Fruit fly (Drosophila melanogaster) whole organism, prepupa: ENCODE data around the gene mad2.
A peak's percentile ranks its signal among the peaks of the same experiment; 100 is the strongest.

Experiments used
- Blimp-1 ChIP-seq: fragments of 200-800 bp; sonication (Bioruptor generic); optimal IDR thresholded peaks from 3 replicates; lab custom pipeline; 2017; ENCODE audit warnings: missing biosample characterization, missing genetic modification characterization, mild to moderate bottlenecking, moderate library complexity, missing genetic modification reagents
- CG10669 ChIP-seq: fragments of 200-800 bp; sonication (Bioruptor generic); optimal IDR thresholded peaks from 3 replicates; lab custom pipeline; 2018; ENCODE audit warnings: missing biosample characterization, mild to moderate bottlenecking, missing genetic modification characterization, moderate library complexity
- CG11294 ChIP-seq: fragments of 200-800 bp; sonication (Bioruptor generic); IDR thresholded peaks from 2 replicates; pipeline ENCODE4 v1.3.6; 2022; ENCODE audit warnings: missing biosample characterization, missing genetic modification characterization
- CG11762 ChIP-seq: fragments of 200-800 bp; sonication (Bioruptor generic); optimal IDR thresholded peaks from 3 replicates; lab custom pipeline; 2016; ENCODE audit warnings: missing biosample characterization, missing genetic modification characterization; ENCODE audit not compliant: insufficient read depth
- CG11902 ChIP-seq: fragments of 200-800 bp; sonication (Bioruptor generic); optimal IDR thresholded peaks from 3 replicates; lab custom pipeline; 2016; ENCODE audit warnings: missing biosample characterization, missing genetic modification characterization
- CG16779 ChIP-seq: fragments of 200-800 bp; sonication (Bioruptor generic); optimal IDR thresholded peaks from 3 replicates; lab custom pipeline; 2017; ENCODE audit warnings: missing biosample characterization, mild to moderate bottlenecking, missing genetic modification characterization
- CG3032 ChIP-seq: fragments of 200-800 bp; optimal IDR thresholded peaks from 2 replicates; lab custom pipeline; 2019; ENCODE audit warnings: missing biosample characterization, mild to moderate bottlenecking, missing genetic modification characterization, moderate library complexity
- CG32006 ChIP-seq: fragments of 200-800 bp; sonication (Bioruptor generic); optimal IDR thresholded peaks from 3 replicates; lab custom pipeline; 2017; ENCODE audit warnings: missing biosample characterization, mild to moderate bottlenecking, missing genetic modification characterization
- CG34406 ChIP-seq: fragments of 200-800 bp; sonication (Bioruptor generic); optimal IDR thresholded peaks from 3 replicates; lab custom pipeline; 2016; ENCODE audit warnings: missing biosample characterization, missing genetic modification characterization
- CG3919 ChIP-seq: fragments of 200-800 bp; sonication (Bioruptor generic); optimal IDR thresholded peaks from 3 replicates; lab custom pipeline; 2016; ENCODE audit warnings: missing biosample characterization, missing genetic modification characterization
- CG4318 ChIP-seq: fragments of 200-800 bp; sonication (Bioruptor generic); optimal IDR thresholded peaks from 3 replicates; lab custom pipeline; 2017; ENCODE audit warnings: missing biosample characterization, mild to moderate bottlenecking, missing genetic modification characterization
- CG6163 ChIP-seq: fragments of 200-800 bp; sonication (Bioruptor generic); IDR thresholded peaks from 3 replicates; pipeline ENCODE4 v1.3.6; 2022; ENCODE audit warnings: missing biosample characterization, missing genetic modification characterization
- CG6276 ChIP-seq: fragments of 200-800 bp; sonication (Bioruptor generic); optimal IDR thresholded peaks from 2 replicates; lab custom pipeline; 2017; ENCODE audit warnings: missing biosample characterization, mild to moderate bottlenecking, missing genetic modification characterization
- CG6792 ChIP-seq: fragments of 200-800 bp; sonication (Bioruptor generic); optimal IDR thresholded peaks from 3 replicates; lab custom pipeline; 2016; ENCODE audit warnings: missing biosample characterization, missing genetic modification characterization
- CG6854 ChIP-seq: fragments of 200-800 bp; sonication (Bioruptor generic); optimal IDR thresholded peaks from 2 replicates; lab custom pipeline; 2017; ENCODE audit warnings: missing biosample characterization, mild to moderate bottlenecking, missing genetic modification characterization
- CG7368 ChIP-seq: fragments of 200-800 bp; sonication (Bioruptor generic); optimal IDR thresholded peaks from 3 replicates; lab custom pipeline; 2016; ENCODE audit warnings: missing biosample characterization, missing genetic modification characterization
- CG8319 ChIP-seq: fragments of 200-800 bp; sonication (Bioruptor generic); optimal IDR thresholded peaks from 3 replicates; lab custom pipeline; 2016; ENCODE audit warnings: missing biosample characterization, missing genetic modification characterization
- CG8632 ChIP-seq: fragments of 200-800 bp; sonication (Bioruptor generic); optimal IDR thresholded peaks from 3 replicates; lab custom pipeline; 2016; ENCODE audit warnings: missing biosample characterization, missing genetic modification characterization
- Eip75B ChIP-seq: fragments of 200-800 bp; sonication (Bioruptor generic); optimal IDR thresholded peaks from 3 replicates; lab custom pipeline; 2016; ENCODE audit warnings: missing biosample characterization, missing genetic modification characterization
- Eip78C ChIP-seq: fragments of 200-800 bp; sonication (Bioruptor generic); peaks from one replicate; lab custom pipeline; 2016; ENCODE audit warnings: missing biosample characterization, missing genetic modification characterization
- Eip93F ChIP-seq: fragments of 200-800 bp; sonication (Bioruptor generic); optimal IDR thresholded peaks from 2 replicates; lab custom pipeline; 2016; ENCODE audit warnings: missing biosample characterization, mild to moderate bottlenecking, missing genetic modification characterization
- Ets96B ChIP-seq: fragments of 200-800 bp; optimal IDR thresholded peaks from 2 replicates; lab custom pipeline; 2019; ENCODE audit warnings: missing biosample characterization, mild to moderate bottlenecking, missing genetic modification characterization, moderate library complexity
- Gug ChIP-seq: fragments of 200-800 bp; sonication (Bioruptor generic); IDR thresholded peaks from 2 replicates; pipeline ENCODE4 v1.3.6; 2022; ENCODE audit warnings: missing biosample characterization, missing genetic modification characterization
- Hr38 ChIP-seq: sonication (Bioruptor generic); optimal IDR thresholded peaks from 2 replicates; lab custom pipeline; 2016; ENCODE audit warnings: missing biosample characterization, missing genetic modification characterization
- Hr39 ChIP-seq: fragments of 200-800 bp; sonication (Bioruptor generic); optimal IDR thresholded peaks from 2 replicates; lab custom pipeline; 2016; ENCODE audit warnings: missing biosample characterization, missing genetic modification characterization
- Hr4 ChIP-seq: fragments of 200-800 bp; sonication (Bioruptor generic); optimal IDR thresholded peaks from 3 replicates; lab custom pipeline; 2016; ENCODE audit warnings: missing biosample characterization, missing genetic modification characterization
- Lpt ChIP-seq: fragments of 200-800 bp; sonication (Bioruptor generic); optimal IDR thresholded peaks from 3 replicates; lab custom pipeline; 2016; ENCODE audit warnings: missing biosample characterization, missing genetic modification characterization
- Met ChIP-seq: fragments of 200-800 bp; sonication (Bioruptor generic); optimal IDR thresholded peaks from 3 replicates; lab custom pipeline; 2016; ENCODE audit warnings: missing biosample characterization, missing genetic modification characterization
- OdsH ChIP-seq: fragments of 200-800 bp; sonication (Bioruptor generic); optimal IDR thresholded peaks from 3 replicates; lab custom pipeline; 2016; ENCODE audit warnings: missing biosample characterization, missing genetic modification characterization
- Sox15 ChIP-seq: fragments of 200-800 bp; sonication (Bioruptor generic); optimal IDR thresholded peaks from 3 replicates; lab custom pipeline; 2016; ENCODE audit warnings: missing biosample characterization, missing genetic modification characterization
- achi ChIP-seq: fragments of 200-800 bp; sonication (Bioruptor generic); optimal IDR thresholded peaks from 3 replicates; lab custom pipeline; 2016; ENCODE audit warnings: missing biosample characterization, missing genetic modification characterization
- acj6 ChIP-seq: fragments of 200-800 bp; sonication (Bioruptor generic); optimal IDR thresholded peaks from 3 replicates; lab custom pipeline; 2016; ENCODE audit warnings: missing biosample characterization, missing genetic modification characterization
- cyc ChIP-seq: fragments of 200-800 bp; sonication (Bioruptor generic); optimal IDR thresholded peaks from 3 replicates; lab custom pipeline; 2016; ENCODE audit warnings: missing biosample characterization, missing genetic modification characterization
- dac ChIP-seq: fragments of 200-800 bp; sonication (Bioruptor generic); optimal IDR thresholded peaks from 2 replicates; lab custom pipeline; 2017; ENCODE audit warnings: missing biosample characterization, mild to moderate bottlenecking, missing genetic modification characterization
- dsx ChIP-seq: fragments of 200-800 bp; optimal IDR thresholded peaks from 3 replicates; lab custom pipeline; 2019; ENCODE audit warnings: missing biosample characterization, mild to moderate bottlenecking, missing genetic modification characterization, moderate library complexity; ENCODE audit not compliant: poor library complexity, severe bottlenecking
- eg ChIP-seq: fragments of 200-800 bp; sonication (Bioruptor generic); IDR thresholded peaks from 3 replicates; pipeline ENCODE4 v1.3.6; 2022; ENCODE audit warnings: missing biosample characterization, missing genetic modification characterization
- esn ChIP-seq: fragments of 200-800 bp; sonication (Bioruptor generic); optimal IDR thresholded peaks from 2 replicates; lab custom pipeline; 2016; ENCODE audit warnings: missing biosample characterization, mild to moderate bottlenecking, missing genetic modification characterization, moderate library complexity
- fd59A ChIP-seq: fragments of 200-800 bp; sonication (Bioruptor generic); optimal IDR thresholded peaks from 2 replicates; lab custom pipeline; 2017; ENCODE audit warnings: missing biosample characterization, mild to moderate bottlenecking, missing genetic modification characterization, missing genetic modification reagents
- lz ChIP-seq: fragments of 200-800 bp; sonication (Bioruptor generic); optimal IDR thresholded peaks from 3 replicates; lab custom pipeline; 2016; ENCODE audit warnings: missing biosample characterization, missing genetic modification characterization
- net ChIP-seq: fragments of 200-800 bp; sonication (Bioruptor generic); optimal IDR thresholded peaks from 3 replicates; lab custom pipeline; 2016; ENCODE audit warnings: missing biosample characterization, missing genetic modification characterization
- pdm3 ChIP-seq: fragments of 200-800 bp; sonication (Bioruptor generic); optimal IDR thresholded peaks from 3 replicates; lab custom pipeline; 2016; ENCODE audit warnings: missing biosample characterization, missing genetic modification characterization
- salr ChIP-seq, 2 experiments: fragments of 200-800 bp; sonication (Bioruptor generic); optimal IDR thresholded peaks; 3 replicates each; lab custom pipeline; 2016 to 2018; ENCODE audit warnings: missing biosample characterization in 2 of 2, missing genetic modification characterization in 2 of 2, mild to moderate bottlenecking in 1 of 2
- spab ChIP-seq: fragments of 200-800 bp; sonication (Bioruptor generic); optimal IDR thresholded peaks from 2 replicates; lab custom pipeline; 2017; ENCODE audit warnings: missing biosample characterization, mild to moderate bottlenecking, missing genetic modification characterization, missing genetic modification reagents
- ss ChIP-seq, 2 experiments: fragments of 200-800 bp; sonication (Bioruptor generic); optimal IDR thresholded peaks; 2 replicates in 1 of 2; 3 replicates in 1 of 2; lab custom pipeline; 2017 to 2018; ENCODE audit warnings: mild to moderate bottlenecking in 2 of 2, missing biosample characterization in 2 of 2, missing genetic modification characterization in 2 of 2, moderate library complexity in 1 of 2
- topi ChIP-seq: fragments of 200-800 bp; sonication (Bioruptor generic); optimal IDR thresholded peaks from 3 replicates; lab custom pipeline; 2016; ENCODE audit warnings: missing biosample characterization, missing genetic modification characterization
- vri ChIP-seq: fragments of 200-800 bp; sonication (Bioruptor generic); optimal IDR thresholded peaks from 3 replicates; lab custom pipeline; 2016; ENCODE audit warnings: missing biosample characterization, mild to moderate bottlenecking, missing genetic modification characterization

Gene mad2

DNA sequence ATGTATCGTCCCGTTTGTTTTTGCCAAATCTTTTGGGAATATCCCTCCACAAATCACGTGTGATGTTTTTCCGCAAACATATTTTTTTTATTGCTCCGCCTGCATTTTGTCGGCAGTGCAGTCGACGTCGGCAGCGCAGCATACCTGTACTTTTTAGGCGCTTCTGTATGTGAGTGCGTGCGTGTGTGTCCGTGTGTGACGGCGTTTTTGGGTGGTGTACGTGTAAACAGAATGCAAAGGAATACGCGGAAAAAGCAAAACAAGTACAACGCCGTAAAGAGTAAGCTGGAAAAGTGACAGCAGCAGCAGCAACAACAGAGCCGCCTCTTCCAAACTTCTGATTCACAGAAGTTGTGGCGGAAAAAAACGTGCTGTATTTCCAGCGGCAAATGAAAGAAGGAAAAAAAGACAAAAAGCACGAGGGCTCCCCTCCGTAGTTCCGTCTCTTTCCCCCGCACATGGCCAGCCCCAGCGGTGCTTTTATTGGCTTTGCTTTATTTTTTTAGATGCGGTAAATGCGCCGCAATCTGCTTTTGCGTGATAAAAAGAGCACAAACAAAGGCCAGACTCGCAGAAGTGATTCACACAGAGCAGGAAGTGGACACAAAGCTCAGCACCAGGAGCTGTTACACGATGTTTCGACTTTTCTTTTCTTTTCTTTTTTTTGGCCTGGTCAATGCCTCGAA is 42.6 kb downstream of the mad2 start (continued):
- TF ChIP-seq CG7368 (GFP tag; lab: Kevin White, UChicago) (no peak), CG11762 (GFP tag; lab: Kevin White, UChicago) (peak; percentile 53), OdsH (GFP tag; lab: Kevin White, UChicago) (no peak), Eip75B (GFP tag; lab: Kevin White, UChicago) (peak; percentile 69), Eip93F (GFP tag; lab: Kevin White, UChicago) (peak; percentile 50), esn (GFP tag; lab: Kevin White, UChicago) (no peak), Sox15 (GFP tag; lab: Kevin White, UChicago) (no peak), lz (GFP tag; lab: Kevin White, UChicago) (no peak)

- TF ChIP-seq Eip78C (GFP tag; lab: Kevin White, UChicago) = no peak
- TF ChIP-seq Blimp-1 = no peak
- no peak for TF ChIP-seq CG6276 (GFP tag; lab: Kevin White, UChicago)
- TF ChIP-seq fd59A (GFP tag; lab: Kevin White, UChicago) = no peak
- no peak for TF ChIP-seq Met (GFP tag; lab: Kevin White, UChicago)
- no peak for TF ChIP-seq CG11762 (GFP tag; lab: Kevin White, UChicago)
- TF ChIP-seq dac (GFP tag; lab: Kevin White, UChicago) = no peak
- TF ChIP-seq CG8632 (GFP tag; lab: Kevin White, UChicago) = no peak
- TF ChIP-seq Lpt (GFP tag; lab: Kevin White, UChicago) = no peak
- TF ChIP-seq net (GFP tag; lab: Kevin White, UChicago) = no peak
- TF ChIP-seq pdm3 = no peak
- no peak for TF ChIP-seq CG34406 (GFP tag; lab: Kevin White, UChicago)
- TF ChIP-seq cyc (GFP tag; lab: Kevin White, UChicago) = no peak
- no peak for TF ChIP-seq achi (GFP tag; lab: Kevin White, UChicago)
- no peak for TF ChIP-seq spab
- no peak for TF ChIP-seq CG11902 (GFP tag; lab: Kevin White, UChicago)
- TF ChIP-seq CG32006 (GFP tag; lab: Kevin White, UChicago) = no peak
- no peak; the same call in 2 of the 3 replicates for TF ChIP-seq CG6163
- no peak for TF ChIP-seq Eip93F (GFP tag; lab: Kevin White, UChicago)
- no peak for TF ChIP-seq Eip75B (GFP tag; lab: Kevin White, UChicago)
- TF ChIP-seq CG8319 (GFP tag; lab: Kevin White, UChicago) = no peak
- TF ChIP-seq topi = peak; percentile 5
- TF ChIP-seq CG3919 = no peak
- TF ChIP-seq Gug (GFP tag; lab: Robert Waterston, UW) = no peak
- TF ChIP-seq acj6 (GFP tag; lab: Kevin White, UChicago) = no peak
- no peak for TF ChIP-seq CG7368 (GFP tag; lab: Kevin White, UChicago)
- peak; percentile 31 for TF ChIP-seq CG6854 (GFP tag; lab: Kevin White, UChicago)
- TF ChIP-seq Ets96B (tag; lab: Kevin White, UChicago) = no peak
- no peak for TF ChIP-seq CG6792
- no peak for TF ChIP-seq salr (GFP tag; optimal IDR thresholded peaks at IDR 0.05; lab: Kevin White, UChicago)
- no peak for TF ChIP-seq CG16779 (tag; lab: Kevin White, UChicago)
- no peak for TF ChIP-seq CG10669
- TF ChIP-seq CG4318 = no peak
- no peak for TF ChIP-seq CG11294 (GFP tag; lab: Robert Waterston, UW)
- TF ChIP-seq vri = no peak
- TF ChIP-seq ss (GFP tag; optimal IDR thresholded peaks at IDR 0.05; lab: Kevin White, UChicago) = no peak
- TF ChIP-seq eg (GFP tag; lab: Robert Waterston, UW) = no peak
- peak; percentile 8 for TF ChIP-seq CG3032 (tag; lab: Kevin White, UChicago)
- TF ChIP-seq Hr39 (GFP tag; lab: Kevin White, UChicago) = no peak
- TF ChIP-seq Hr4 (GFP tag; lab: Kevin White, UChicago) = no peak
- TF ChIP-seq Sox15 (GFP tag; lab: Kevin White, UChicago) = no peak
- no peak for TF ChIP-seq Hr38 (GFP tag; lab: Kevin White, UChicago)
- TF ChIP-seq dsx (GFP tag; lab: Kevin White, UChicago) = peak; percentile 50
These were observed 44.1 kb downstream of the mad2 start, which contains the start of the genes Ppat-Dpck and scny for dm6 chr3L:5768532-5769497. Gene Ppat-Dpck (minus strand): TSS chr3L:5768794. Gene scny (plus strand): TSS chr3L:5769002.
